Fruit fly (Drosophila melanogaster) whole organism, embryonic: Measurements from ENCODE around the gene CHES-1-like.
A peak's percentile ranks its signal among the peaks of the same experiment; 100 is the strongest.

Experiments
- Blimp-1 ChIP-seq: fragments of 200-800 bp; sonication (Bioruptor generic); optimal IDR thresholded peaks from 3 replicates; lab custom pipeline; 2018; ENCODE audit warnings: missing biosample characterization, missing genetic modification characterization, mild to moderate bottlenecking, moderate library complexity, missing genetic modification reagents
- CG10209 ChIP-seq: fragments of 200-800 bp; sonication (Bioruptor generic); optimal IDR thresholded peaks from 3 replicates; lab custom pipeline; 2017; ENCODE audit warnings: missing biosample characterization, mild to moderate bottlenecking, missing genetic modification characterization, missing genetic modification reagents
- CG10431 ChIP-seq: fragments of 200-800 bp; sonication (Bioruptor generic); optimal IDR thresholded peaks from 3 replicates; lab custom pipeline; 2018; ENCODE audit warnings: missing biosample characterization, mild to moderate bottlenecking, missing genetic modification characterization
- CG11398 ChIP-seq: fragments of 200-800 bp; sonication (Bioruptor generic); optimal IDR thresholded peaks from 2 replicates; lab custom pipeline; 2016; ENCODE audit warnings: missing biosample characterization, missing genetic modification characterization
- CG12071 ChIP-seq: fragments of 200-800 bp; sonication (Bioruptor generic); optimal IDR thresholded peaks from 3 replicates; lab custom pipeline; 2018; ENCODE audit warnings: missing biosample characterization, mild to moderate bottlenecking, missing genetic modification characterization
- CG1233 ChIP-seq: fragments of 200-800 bp; sonication (Bioruptor generic); optimal IDR thresholded peaks from 4 replicates; lab custom pipeline; 2018; ENCODE audit warnings: missing biosample characterization, mild to moderate bottlenecking, missing genetic modification characterization
- CG12391 ChIP-seq: fragments of 200-800 bp; sonication (Bioruptor generic); optimal IDR thresholded peaks from 3 replicates; lab custom pipeline; 2018; ENCODE audit warnings: missing biosample characterization, mild to moderate bottlenecking, missing genetic modification characterization, moderate library complexity
- CG12744 ChIP-seq: fragments of 200-800 bp; sonication (Bioruptor generic); optimal IDR thresholded peaks from 2 replicates; lab custom pipeline; 2016; ENCODE audit warnings: missing biosample characterization, missing genetic modification characterization
- CG13624 ChIP-seq: fragments of 200-800 bp; sonication (Bioruptor generic); optimal IDR thresholded peaks from 2 replicates; lab custom pipeline; 2016; ENCODE audit warnings: missing biosample characterization, missing genetic modification characterization
- CG2116 ChIP-seq: fragments of 200-800 bp; sonication (Bioruptor generic); optimal IDR thresholded peaks from 3 replicates; lab custom pipeline; 2018; ENCODE audit warnings: missing biosample characterization, mild to moderate bottlenecking, missing genetic modification characterization
- CG3163 ChIP-seq: fragments of 200-800 bp; sonication (Bioruptor generic); optimal IDR thresholded peaks from 3 replicates; lab custom pipeline; 2016; ENCODE audit warnings: missing biosample characterization, missing genetic modification characterization
- CG32532 ChIP-seq: fragments of 200-800 bp; sonication (Bioruptor generic); IDR thresholded peaks from 2 replicates; pipeline ENCODE4 v1.3.6; 2022; ENCODE audit warnings: missing biosample characterization, missing genetic modification characterization
- CG34376 ChIP-seq: fragments of 200-800 bp; sonication (Bioruptor generic); optimal IDR thresholded peaks from 2 replicates; lab custom pipeline; 2018; ENCODE audit warnings: missing biosample characterization, mild to moderate bottlenecking, missing genetic modification characterization
- CG3838 ChIP-seq: fragments of 200-800 bp; sonication (Bioruptor generic); optimal IDR thresholded peaks from 3 replicates; lab custom pipeline; 2016; ENCODE audit warnings: missing biosample characterization, missing genetic modification characterization
- CG3847 ChIP-seq: fragments of 200-800 bp; sonication (Bioruptor generic); IDR thresholded peaks from 2 replicates; pipeline ENCODE4 v1.3.6; 2022; ENCODE audit warnings: missing biosample characterization, missing genetic modification characterization
- CG4328 ChIP-seq: fragments of 200-800 bp; sonication (Bioruptor generic); optimal IDR thresholded peaks from 3 replicates; lab custom pipeline; 2017; ENCODE audit warnings: missing biosample characterization, missing genetic modification reagents, missing genetic modification characterization
- CG6254 ChIP-seq: fragments of 200-800 bp; sonication (Bioruptor generic); optimal IDR thresholded peaks from 3 replicates; lab custom pipeline; 2017; ENCODE audit warnings: mild to moderate bottlenecking, missing biosample characterization, missing genetic modification reagents, missing genetic modification characterization
- CG6854 ChIP-seq: fragments of 200-800 bp; sonication (Bioruptor generic); optimal IDR thresholded peaks from 3 replicates; lab custom pipeline; 2017; ENCODE audit warnings: missing biosample characterization, mild to moderate bottlenecking, missing genetic modification characterization
- CG9609 ChIP-seq: fragments of 200-800 bp; sonication (Bioruptor generic); optimal IDR thresholded peaks from 3 replicates; lab custom pipeline; 2016; ENCODE audit warnings: missing biosample characterization, missing genetic modification characterization
- CG9727 ChIP-seq: fragments of 200-800 bp; sonication (Bioruptor generic); optimal IDR thresholded peaks from 3 replicates; lab custom pipeline; 2017; ENCODE audit warnings: missing biosample characterization, mild to moderate bottlenecking, missing genetic modification characterization
- CTCF ChIP-seq: fragments of 200-800 bp; sonication (Bioruptor generic); optimal IDR thresholded peaks from 2 replicates; lab custom pipeline; 2017; ENCODE audit warnings: missing biosample characterization, mild to moderate bottlenecking, missing genetic modification characterization, moderate library complexity
- Dbx ChIP-seq: fragments of 200-800 bp; sonication (Bioruptor generic); IDR thresholded peaks from 3 replicates; pipeline ENCODE4 v1.3.6; 2022; ENCODE audit warnings: missing biosample characterization, missing genetic modification characterization
- Hand ChIP-seq: fragments of 200-800 bp; sonication (Bioruptor generic); optimal IDR thresholded peaks from 2 replicates; lab custom pipeline; 2017; ENCODE audit warnings: mild to moderate bottlenecking, missing biosample characterization, missing genetic modification reagents, missing genetic modification characterization
- Max ChIP-seq: fragments of 200-800 bp; sonication (Bioruptor generic); optimal IDR thresholded peaks from 2 replicates; lab custom pipeline; 2016; ENCODE audit warnings: missing biosample characterization, mild to moderate bottlenecking, missing genetic modification characterization
- NFAT ChIP-seq: fragments of 200-800 bp; sonication (Bioruptor generic); IDR thresholded peaks from 2 replicates; pipeline ENCODE4 v1.3.6; 2022; ENCODE audit warnings: missing biosample characterization, missing genetic modification characterization
- NK7.1 ChIP-seq: fragments of 200-800 bp; sonication (Bioruptor generic); optimal IDR thresholded peaks from 3 replicates; lab custom pipeline; 2016; ENCODE audit warnings: missing biosample characterization, missing genetic modification characterization
- PHDP ChIP-seq: fragments of 200-800 bp; sonication (Bioruptor generic); optimal IDR thresholded peaks from 3 replicates; lab custom pipeline; 2018; ENCODE audit warnings: missing biosample characterization, mild to moderate bottlenecking, missing genetic modification characterization, moderate library complexity
- Side ChIP-seq: fragments of 200-800 bp; sonication (Bioruptor generic); optimal IDR thresholded peaks from 2 replicates; lab custom pipeline; 2016; ENCODE audit warnings: missing biosample characterization, missing genetic modification characterization
- Usf ChIP-seq: fragments of 200-800 bp; sonication (Bioruptor generic); optimal IDR thresholded peaks from 2 replicates; lab custom pipeline; 2017; ENCODE audit warnings: missing genotype, missing biosample characterization, missing genetic modification characterization
- abd-A ChIP-seq: fragments of 200-800 bp; sonication (Bioruptor generic); optimal IDR thresholded peaks from 3 replicates; lab custom pipeline; 2019; ENCODE audit warnings: missing biosample characterization, mild to moderate bottlenecking, missing genetic modification characterization, moderate library complexity
- ap ChIP-seq: fragments of 200-800 bp; sonication (Bioruptor generic); IDR thresholded peaks from 2 replicates; pipeline ENCODE4 v1.3.6; 2022; ENCODE audit warnings: missing biosample characterization, missing genetic modification characterization
- ash1 ChIP-seq: fragments of 200-800 bp; sonication (Bioruptor generic); optimal IDR thresholded peaks from 2 replicates; lab custom pipeline; 2018; ENCODE audit warnings: missing biosample characterization, mild to moderate bottlenecking, missing genetic modification characterization
- bowl ChIP-seq: fragments of 200-800 bp; sonication (Bioruptor generic); IDR thresholded peaks from 2 replicates; pipeline ENCODE4 v1.3.6; 2022; ENCODE audit warnings: missing biosample characterization, missing genetic modification characterization
- br ChIP-seq: fragments of >200 bp; optimal IDR thresholded peaks from 2 replicates; lab custom pipeline; 2017
- btn ChIP-seq: fragments of 200-800 bp; sonication (Bioruptor generic); optimal IDR thresholded peaks from 2 replicates; lab custom pipeline; 2016; ENCODE audit warnings: missing biosample characterization, missing genetic modification characterization
- caup ChIP-seq: fragments of 200-800 bp; sonication (Bioruptor generic); optimal IDR thresholded peaks from 3 replicates; lab custom pipeline; 2017; ENCODE audit warnings: missing biosample characterization, mild to moderate bottlenecking, missing genetic modification characterization, moderate library complexity; ENCODE audit not compliant: severe bottlenecking
- cg ChIP-seq: fragments of 200-800 bp; sonication (Bioruptor generic); optimal IDR thresholded peaks from 3 replicates; lab custom pipeline; 2019; ENCODE audit warnings: missing biosample characterization, mild to moderate bottlenecking, missing genetic modification characterization, moderate library complexity
- chm ChIP-seq: fragments of 200-800 bp; sonication (Bioruptor generic); IDR thresholded peaks from 2 replicates; pipeline ENCODE4 v1.3.6; 2022; ENCODE audit warnings: missing biosample characterization, missing genetic modification characterization
- crol ChIP-seq: fragments of 200-800 bp; sonication (Bioruptor generic); IDR thresholded peaks from 2 replicates; pipeline ENCODE4 v1.3.6; 2022; ENCODE audit warnings: missing biosample characterization, missing genetic modification characterization
- dan ChIP-seq: fragments of 200-800 bp; sonication (Bioruptor generic); IDR thresholded peaks from 2 replicates; pipeline ENCODE4 v1.3.6; 2022; ENCODE audit warnings: missing biosample characterization, missing genetic modification characterization
- dati ChIP-seq: fragments of 200-800 bp; sonication (Bioruptor generic); IDR thresholded peaks from 2 replicates; pipeline ENCODE4 v1.3.6; 2022; ENCODE audit warnings: missing biosample characterization, missing genetic modification characterization
- en ChIP-seq: fragments of 200-800 bp; sonication (Bioruptor generic); optimal IDR thresholded peaks from 2 replicates; lab custom pipeline; 2016; ENCODE audit warnings: missing biosample characterization, missing genetic modification characterization
- fd3F ChIP-seq: fragments of 200-800 bp; sonication (Bioruptor generic); optimal IDR thresholded peaks from 2 replicates; lab custom pipeline; 2018; ENCODE audit warnings: missing biosample characterization, mild to moderate bottlenecking, missing genetic modification characterization, moderate library complexity
- gro ChIP-seq: fragments of 200-800 bp; sonication (Bioruptor generic); optimal IDR thresholded peaks from 2 replicates; lab custom pipeline; 2016; ENCODE audit warnings: missing biosample characterization, missing genetic modification characterization
- her ChIP-seq: fragments of 200-800 bp; sonication (Bioruptor generic); optimal IDR thresholded peaks from 2 replicates; lab custom pipeline; 2016; ENCODE audit warnings: missing biosample characterization, missing genetic modification characterization
- lmd ChIP-seq: fragments of 200-800 bp; sonication (Bioruptor generic); IDR thresholded peaks from 2 replicates; pipeline ENCODE4 v1.3.6; 2022; ENCODE audit warnings: missing biosample characterization, missing genetic modification characterization
- lola ChIP-seq, 3 experiments: fragments of >200 bp in 2 of 3; fragments of 200-800 bp in 1 of 3; sonication (Bioruptor generic) in 1 of 3; optimal IDR thresholded peaks; 2 replicates each; lab custom pipeline; 2017 to 2019; ENCODE audit warnings: missing biosample characterization in 3 of 3, missing genetic modification characterization in 3 of 3, mild to moderate bottlenecking in 1 of 3, moderate library complexity in 1 of 3
- sens-2 ChIP-seq: fragments of 200-800 bp; sonication (Bioruptor generic); IDR thresholded peaks from 2 replicates; pipeline ENCODE4 v1.3.6; 2022; ENCODE audit warnings: missing biosample characterization, missing genetic modification characterization
- sqz ChIP-seq: fragments of 200-800 bp; sonication (Bioruptor generic); optimal IDR thresholded peaks from 3 replicates; lab custom pipeline; 2018; ENCODE audit warnings: missing biosample characterization, mild to moderate bottlenecking, missing genetic modification characterization
- stwl ChIP-seq: fragments of 200-800 bp; sonication (Bioruptor generic); optimal IDR thresholded peaks from 3 replicates; lab custom pipeline; 2018; ENCODE audit warnings: missing biosample characterization, mild to moderate bottlenecking, missing genetic modification characterization, moderate library complexity
- wek ChIP-seq: fragments of 200-800 bp; sonication (Bioruptor generic); optimal IDR thresholded peaks from 3 replicates; lab custom pipeline; 2018; ENCODE audit warnings: missing biosample characterization, mild to moderate bottlenecking, missing genetic modification characterization, moderate library complexity
- zf30C ChIP-seq: fragments of 200-800 bp; sonication (Bioruptor generic); optimal IDR thresholded peaks from 3 replicates; lab custom pipeline; 2018; ENCODE audit warnings: missing biosample characterization, mild to moderate bottlenecking, missing genetic modification characterization

CHES-1-like gene

dm6 chrX:7690683-7691082 is 18.5 kb downstream of the CHES-1-like start (continued):
- TF ChIP-seq sqz (peak; percentile 67), lola (GFP tag; optimal IDR thresholded peaks at IDR 0.05; lab: Kevin White, UChicago) (peak in 1 of 3 experiments; percentile 15), CG13624 (GFP tag; lab: Kevin White, UChicago) (peak; percentile 21), stwl (peak; percentile 19), abd-A (no peak), crol (GFP tag; lab: Robert Waterston, UW) (no peak), ash1 (peak; percentile 26), btn (peak; percentile 3), CG3847 (GFP tag; lab: Robert Waterston, UW) (no peak), CG1233 (peak; percentile 51), fd3F (peak; percentile 23), Usf (GFP tag; lab: Kevin White, UChicago) (no peak), CG12071 (GFP tag; lab: Kevin White, UChicago) (peak; percentile 79), dati (GFP tag; lab: Robert Waterston, UW) (no peak), CG6254 (GFP tag; lab: Kevin White, UChicago) (peak; percentile 42), zf30C (GFP tag; lab: Kevin White, UChicago) (peak; percentile 66), CG6854 (GFP tag; lab: Kevin White, UChicago) (peak; percentile 68), CG10431 (GFP tag; lab: Kevin White, UChicago) (peak; percentile 84), lmd (GFP tag; lab: Robert Waterston, UW) (no peak), CG9727 (GFP tag; lab: Kevin White, UChicago) (peak; percentile 62), CG32532 (peak; percentile 61; the same call in 1 of the 2 replicates), cg (GFP tag; lab: Kevin White, UChicago) (peak; percentile 29), NFAT (GFP tag; lab: Robert Waterston, UW) (no peak), Max (peak; percentile 17), her (GFP tag; lab: Kevin White, UChicago) (peak; percentile 36), en (GFP tag; lab: Kevin White, UChicago) (peak; percentile 11), CG2116 (peak; percentile 10), br (no peak), CG3163 (GFP tag; lab: Kevin White, UChicago) (peak; percentile 85), CG11398 (GFP tag; lab: Kevin White, UChicago) (peak; percentile 54), caup (peak; percentile 84), chm (GFP tag; lab: Robert Waterston, UW) (peak; percentile 37; the same call in 1 of the 2 replicates), ap (no peak), CG9609 (GFP tag; lab: Kevin White, UChicago) (no peak), gro (GFP tag; lab: Kevin White, UChicago) (peak; percentile 33), CG12391 (tag; lab: Kevin White, UChicago) (peak; percentile 24), Dbx (GFP tag; lab: Robert Waterston, UW) (peak; percentile 56; the same call in 1 of the 3 replicates), Hand (peak; percentile 76), CG4328 (GFP tag; lab: Kevin White, UChicago) (peak; percentile 49), PHDP (peak; percentile 68), Side (GFP tag; lab: Kevin White, UChicago) (peak; percentile 27), CG3838 (peak; percentile 14), bowl (GFP tag; lab: Robert Waterston, UW) (0 out of 2 replicates have a peak, but pooled peaks have one; percentile 34), wek (peak; percentile 67), NK7.1 (GFP tag; lab: Kevin White, UChicago) (peak; percentile 22), CG10209 (GFP tag; lab: Kevin White, UChicago) (peak; percentile 39), Blimp-1 (peak; percentile 45), CG34376 (peak; percentile 79), CG12744 (peak; percentile 6), dan (GFP tag; lab: Robert Waterston, UW) (no peak), sens-2 (peak; percentile 32; the same call in 1 of the 2 replicates), CTCF (GFP tag; lab: Kevin White, UChicago) (peak; percentile 39)
